Fruit fly (Drosophila melanogaster): Measurements from ENCODE around the gene Spag1.

Gene Spag1

dm6 chr3R:26956376-26957062 lies 8.9 kb downstream of the Spag1 start (continued):
- TF ChIP-seq gsb (GFP tag; IDR thresholded peaks at IDR 0.05) (no peak), ttk (GFP tag; IDR thresholded peaks at IDR 0.05) (no peak), Blimp-1 (GFP tag; optimal IDR thresholded peaks at IDR 0.05) (no peak), CG6854 (GFP tag; optimal IDR thresholded peaks at IDR 0.05) (no peak), CG4424 (GFP tag; optimal IDR thresholded peaks at IDR 0.05) (no peak), CG15696 (tag; optimal IDR thresholded peaks at IDR 0.05) (no peak), E2f2 (GFP tag; IDR thresholded peaks at IDR 0.05) (peak; percentile 21; the same call in 1 of the 2 replicates), stwl (tag; optimal IDR thresholded peaks at IDR 0.05) (no peak), phol (tag; optimal IDR thresholded peaks at IDR 0.05) (peak; percentile 7), Antp (GFP tag; optimal IDR thresholded peaks at IDR 0.05) (no peak), Six4 (GFP tag; optimal IDR thresholded peaks at IDR 0.05) (no peak), bcd (GFP tag; optimal IDR thresholded peaks at IDR 0.05) (no peak), bab2 (GFP tag; optimal IDR thresholded peaks at IDR 0.05) (no peak), CG11085 (GFP tag; IDR thresholded peaks at IDR 0.05) (no peak), pnt (GFP tag; optimal IDR thresholded peaks at IDR 0.05) (no peak), CG30431 (GFP tag; optimal IDR thresholded peaks at IDR 0.05) (no peak), BEAF-32 (GFP tag; optimal IDR thresholded peaks at IDR 0.05) (no peak), Awh (GFP tag; IDR thresholded peaks at IDR 0.05) (no peak), CG7357 (GFP tag; IDR thresholded peaks at IDR 0.05) (no peak), Ssrp (tag; optimal IDR thresholded peaks at IDR 0.05) (no peak), vnd (GFP tag; IDR thresholded peaks at IDR 0.05; ENCODE audit: partially characterized antibody) (no peak), MBD-R2 (GFP tag; IDR thresholded peaks at IDR 0.05) (no peak), NK7.1 (GFP tag; optimal IDR thresholded peaks at IDR 0.05) (no peak), CG10321 (GFP tag; IDR thresholded peaks at IDR 0.05) (no peak), CG33213 (GFP tag; optimal IDR thresholded peaks at IDR 0.05) (no peak), NC2β (GFP tag; optimal IDR thresholded peaks at IDR 0.05) (no peak), crc (GFP tag; optimal IDR thresholded peaks at IDR 0.05) (no peak), Hr39 (optimal IDR thresholded peaks at IDR 0.05) (no peak), TFAM (GFP tag; optimal IDR thresholded peaks at IDR 0.05) (no peak), lmd (GFP tag; IDR thresholded peaks at IDR 0.05) (no peak), CG34224 (GFP tag; IDR thresholded peaks at IDR 0.05; ENCODE audit: partially characterized antibody) (no peak), nerfin-2 (GFP tag; IDR thresholded peaks at IDR 0.05; ENCODE audit: partially characterized antibody) (no peak), BtbVII (GFP tag; optimal IDR thresholded peaks at IDR 0.05) (peak; percentile 7), CG10366 (GFP tag; IDR thresholded peaks at IDR 0.05) (no peak), aop (GFP tag; IDR thresholded peaks at IDR 0.05) (no peak), B-H1 (GFP tag; IDR thresholded peaks at IDR 0.05) (no peak), CG6272 (GFP tag; IDR thresholded peaks at IDR 0.05) (0 out of 2 replicates have a peak, but pooled peaks have one; percentile 11), CG31224 (GFP tag; IDR thresholded peaks at IDR 0.05) (no peak), CG8089 (GFP tag; optimal IDR thresholded peaks at IDR 0.05) (no peak), vvl (GFP tag; IDR thresholded peaks at IDR 0.05) (peak; percentile 29; the same call in 1 of the 2 replicates), da (GFP tag; optimal IDR thresholded peaks at IDR 0.05) (no peak), CG8388 (GFP tag; optimal IDR thresholded peaks at IDR 0.05) (no peak), Med (GFP tag) (peak; percentile 69), amos (GFP tag; IDR thresholded peaks at IDR 0.05; ENCODE audit: partially characterized antibody) (no peak), hb (GFP tag; IDR thresholded peaks at IDR 0.05; ENCODE audit: partially characterized antibody) (no peak), cwo (GFP tag; optimal IDR thresholded peaks at IDR 0.05) (no peak), HmgZ (tag; optimal IDR thresholded peaks at IDR 0.05) (no peak), Dip2 (GFP tag; IDR thresholded peaks at IDR 0.05) (no peak), HLHmδ (GFP tag; optimal IDR thresholded peaks at IDR 0.05) (no peak), Bgb (GFP tag; IDR thresholded peaks at IDR 0.05; ENCODE audit: partially characterized antibody) (peak; percentile 20; the same call in 1 of the 2 replicates), Ets97D (GFP tag; optimal IDR thresholded peaks at IDR 0.05) (peak; percentile 69)
